Fruit fly (Drosophila melanogaster) Kc167 (cell line): ENCODE measurements around the gene CG9166.

Experiments
- Myc ChIP-seq: fragments of >200 bp; optimal IDR thresholded peaks from 2 replicates; lab custom pipeline; 2017; ENCODE audit warnings: missing external identifiers
- h ChIP-seq: fragments of >200 bp; optimal IDR thresholded peaks from 3 replicates; lab custom pipeline; 2018; ENCODE audit warnings: missing external identifiers

DNA sequence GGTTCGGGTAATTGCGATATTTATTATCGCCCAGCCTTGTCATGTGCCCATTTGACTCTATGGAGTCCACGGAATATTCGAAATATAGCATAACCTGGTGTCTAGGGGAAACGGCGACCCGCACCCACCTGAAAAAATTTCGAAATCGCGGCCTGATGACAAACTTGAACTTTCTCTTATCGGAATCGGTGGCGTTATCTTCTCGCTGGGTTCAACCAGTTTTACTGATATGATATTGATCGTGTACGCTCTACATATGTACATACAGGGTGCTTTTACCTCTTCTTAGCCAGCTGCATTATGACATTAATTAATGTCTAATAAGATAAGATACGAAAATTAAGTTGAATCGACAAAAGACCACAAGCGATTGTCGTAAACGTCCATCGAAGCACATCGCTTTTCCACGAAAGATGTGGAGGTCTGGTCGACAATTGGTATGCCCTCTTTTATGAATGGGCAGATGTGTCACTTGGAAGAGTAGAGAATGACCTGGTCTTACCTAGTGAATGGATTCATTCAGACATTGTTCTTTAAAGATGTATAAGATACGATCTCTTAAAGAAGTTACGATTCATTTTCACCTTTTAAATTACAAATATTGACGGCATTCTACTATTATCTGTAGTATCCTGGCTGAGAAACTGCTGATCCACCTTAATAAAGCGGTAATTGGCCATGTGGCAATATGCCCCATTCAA lies 30.5 kb upstream of the CG9166 start:
- TF ChIP-seq h (lab: Kevin White, UChicago) (no peak), Myc (no peak)
